Fruit fly (Drosophila melanogaster): ENCODE results near the gene CG3288.

CG3288 gene

dm6 chr3L:20837040-20837830, 1.3 kb downstream of the CG3288 start, which contains the start of gene CG13255 (continued):
- TF ChIP-seq CG3163 (GFP tag; optimal IDR thresholded peaks at IDR 0.05) (no peak), CG3726 (GFP tag; IDR thresholded peaks at IDR 0.05) (no peak), Lpt (GFP tag; optimal IDR thresholded peaks at IDR 0.05) (no peak), CG6683 (GFP tag; optimal IDR thresholded peaks at IDR 0.05) (no peak), pan (optimal IDR thresholded peaks at IDR 0.05) (no peak), pan (GFP tag; optimal IDR thresholded peaks at IDR 0.05 in 1 of 2, IDR thresholded peaks at IDR 0.05 in 1 of 2) (peak in 1 of 2 experiments; percentile 14), CG2120 (GFP tag; optimal IDR thresholded peaks at IDR 0.05) (peak; percentile 82), CG31441 (GFP tag; IDR thresholded peaks at IDR 0.05) (peak; percentile 21; the same call in 1 of the 2 replicates), Optix (GFP tag; IDR thresholded peaks at IDR 0.05) (no peak), Elba2 (GFP tag; optimal IDR thresholded peaks at IDR 0.05) (no peak), CG30403 (GFP tag; optimal IDR thresholded peaks at IDR 0.05) (peak; percentile 71), CG8944 (GFP tag; optimal IDR thresholded peaks at IDR 0.05) (no peak), usp (GFP tag; optimal IDR thresholded peaks at IDR 0.05) (no peak), CG10267 (tag; optimal IDR thresholded peaks at IDR 0.05) (peak; percentile 4), CG9797 (GFP tag; optimal IDR thresholded peaks at IDR 0.05) (no peak), eyg (GFP tag; optimal IDR thresholded peaks at IDR 0.05) (no peak), hbn (GFP tag; IDR thresholded peaks at IDR 0.05; ENCODE audit: partially characterized antibody) (no peak), CG11696 (GFP tag; IDR thresholded peaks at IDR 0.05) (no peak), Doc2 (GFP tag; IDR thresholded peaks at IDR 0.05) (no peak), CG15011 (GFP tag; optimal IDR thresholded peaks at IDR 0.05) (peak; percentile 41), Rx (GFP tag; IDR thresholded peaks at IDR 0.05) (no peak), CG3281 (GFP tag; optimal IDR thresholded peaks at IDR 0.05) (peak; percentile 69), pnt (GFP tag; optimal IDR thresholded peaks at IDR 0.05) (peak; percentile 20), Chrac-16 (GFP tag; optimal IDR thresholded peaks at IDR 0.05) (peak; percentile 34), CG34224 (GFP tag; IDR thresholded peaks at IDR 0.05; ENCODE audit: partially characterized antibody) (no peak), CG7556 (GFP tag; optimal IDR thresholded peaks at IDR 0.05) (peak; percentile 69), CG10147 (GFP tag; optimal IDR thresholded peaks at IDR 0.05) (peak; percentile 51), Awh (GFP tag; IDR thresholded peaks at IDR 0.05) (no peak), Taf1 (GFP tag; IDR thresholded peaks at IDR 0.05) (no peak), ci (GFP tag; IDR thresholded peaks at IDR 0.05) (no peak), CG8478 (optimal IDR thresholded peaks at IDR 0.05) (no peak), CG4328 (GFP tag; optimal IDR thresholded peaks at IDR 0.05) (no peak), knrl (GFP tag; IDR thresholded peaks at IDR 0.05; ENCODE audit: partially characterized antibody) (no peak), CG14014 (GFP tag; IDR thresholded peaks at IDR 0.05) (no peak), CG10979 (tag; optimal IDR thresholded peaks at IDR 0.05) (peak; percentile 3), ab (GFP tag; optimal IDR thresholded peaks at IDR 0.05) (no peak), Atf-2 (GFP tag; optimal IDR thresholded peaks at IDR 0.05) (peak; percentile 23), CG15479 (GFP tag; optimal IDR thresholded peaks at IDR 0.05) (no peak), vvl (GFP tag; IDR thresholded peaks at IDR 0.05) (no peak), Med (GFP tag) (peak; percentile 74), CG8089 (GFP tag; optimal IDR thresholded peaks at IDR 0.05) (no peak), Hr78 (GFP tag; optimal IDR thresholded peaks at IDR 0.05) (peak in 1 of 2 experiments; percentile 63), CG4730 (GFP tag; IDR thresholded peaks at IDR 0.05) (no peak), ham (GFP tag; IDR thresholded peaks at IDR 0.05) (no peak), CG8290 (GFP tag; optimal IDR thresholded peaks at IDR 0.05) (no peak), CG8290 (tag; optimal IDR thresholded peaks at IDR 0.05) (no peak), ap (GFP tag; IDR thresholded peaks at IDR 0.05) (no peak), Bteb2 (GFP tag; optimal IDR thresholded peaks at IDR 0.05) (peak; percentile 47), Myb (GFP tag; optimal IDR thresholded peaks at IDR 0.05) (peak; percentile 36), crc (GFP tag; optimal IDR thresholded peaks at IDR 0.05) (no peak), Fer3 (tag; optimal IDR thresholded peaks at IDR 0.05) (no peak), Camta (GFP tag; optimal IDR thresholded peaks at IDR 0.05) (peak; percentile 13)
